Fruit fly (Drosophila melanogaster) whole organism, prepupa: Measurements from ENCODE around the gene CG2898.
A peak's percentile ranks its signal among the peaks of the same experiment; 100 is the strongest.

Source experiments
- Blimp-1 ChIP-seq: fragments of 200-800 bp; sonication (Bioruptor generic); optimal IDR thresholded peaks from 3 replicates; lab custom pipeline; 2017; ENCODE audit warnings: missing biosample characterization, missing genetic modification characterization, mild to moderate bottlenecking, moderate library complexity, missing genetic modification reagents
- CG11294 ChIP-seq: fragments of 200-800 bp; sonication (Bioruptor generic); IDR thresholded peaks from 2 replicates; pipeline ENCODE4 v1.3.6; 2022; ENCODE audit warnings: missing biosample characterization, missing genetic modification characterization
- CG11902 ChIP-seq: fragments of 200-800 bp; sonication (Bioruptor generic); optimal IDR thresholded peaks from 3 replicates; lab custom pipeline; 2016; ENCODE audit warnings: missing biosample characterization, missing genetic modification characterization
- CG15336 ChIP-seq: fragments of 200-800 bp; sonication (Bioruptor generic); IDR thresholded peaks from 2 replicates; pipeline ENCODE4 v1.3.6; 2022; ENCODE audit warnings: missing biosample characterization, missing genetic modification characterization
- CG1621 ChIP-seq: fragments of 200-800 bp; sonication (Bioruptor generic); optimal IDR thresholded peaks from 3 replicates; lab custom pipeline; 2018; ENCODE audit warnings: missing biosample characterization, mild to moderate bottlenecking, missing genetic modification characterization
- CG16779 ChIP-seq: fragments of 200-800 bp; sonication (Bioruptor generic); optimal IDR thresholded peaks from 3 replicates; lab custom pipeline; 2017; ENCODE audit warnings: missing biosample characterization, mild to moderate bottlenecking, missing genetic modification characterization
- CG31627 ChIP-seq: fragments of 200-800 bp; sonication (Bioruptor generic); optimal IDR thresholded peaks from 3 replicates; lab custom pipeline; 2016; ENCODE audit warnings: missing biosample characterization, missing genetic modification characterization
- CG34406 ChIP-seq: fragments of 200-800 bp; sonication (Bioruptor generic); optimal IDR thresholded peaks from 3 replicates; lab custom pipeline; 2016; ENCODE audit warnings: missing biosample characterization, missing genetic modification characterization
- CG3919 ChIP-seq: fragments of 200-800 bp; sonication (Bioruptor generic); optimal IDR thresholded peaks from 3 replicates; lab custom pipeline; 2016; ENCODE audit warnings: missing biosample characterization, missing genetic modification characterization
- CG4318 ChIP-seq: fragments of 200-800 bp; sonication (Bioruptor generic); optimal IDR thresholded peaks from 3 replicates; lab custom pipeline; 2017; ENCODE audit warnings: missing biosample characterization, mild to moderate bottlenecking, missing genetic modification characterization
- CG6163 ChIP-seq: fragments of 200-800 bp; sonication (Bioruptor generic); IDR thresholded peaks from 3 replicates; pipeline ENCODE4 v1.3.6; 2022; ENCODE audit warnings: missing biosample characterization, missing genetic modification characterization
- CG6276 ChIP-seq: fragments of 200-800 bp; sonication (Bioruptor generic); optimal IDR thresholded peaks from 2 replicates; lab custom pipeline; 2017; ENCODE audit warnings: missing biosample characterization, mild to moderate bottlenecking, missing genetic modification characterization
- CG6792 ChIP-seq: fragments of 200-800 bp; sonication (Bioruptor generic); optimal IDR thresholded peaks from 3 replicates; lab custom pipeline; 2016; ENCODE audit warnings: missing biosample characterization, missing genetic modification characterization
- CG6854 ChIP-seq: fragments of 200-800 bp; sonication (Bioruptor generic); optimal IDR thresholded peaks from 2 replicates; lab custom pipeline; 2017; ENCODE audit warnings: missing biosample characterization, mild to moderate bottlenecking, missing genetic modification characterization
- CG7368 ChIP-seq: fragments of 200-800 bp; sonication (Bioruptor generic); optimal IDR thresholded peaks from 3 replicates; lab custom pipeline; 2016; ENCODE audit warnings: missing biosample characterization, missing genetic modification characterization
- CG8119 ChIP-seq: fragments of 200-800 bp; sonication (Bioruptor generic); IDR thresholded peaks from 3 replicates; pipeline ENCODE4 v1.3.6; 2022; ENCODE audit warnings: missing biosample characterization, missing genetic modification characterization
- Eip78C ChIP-seq: fragments of 200-800 bp; sonication (Bioruptor generic); peaks from one replicate; lab custom pipeline; 2016; ENCODE audit warnings: missing biosample characterization, missing genetic modification characterization
- Eip93F ChIP-seq: fragments of 200-800 bp; sonication (Bioruptor generic); optimal IDR thresholded peaks from 2 replicates; lab custom pipeline; 2016; ENCODE audit warnings: missing biosample characterization, mild to moderate bottlenecking, missing genetic modification characterization
- Ets96B ChIP-seq: fragments of 200-800 bp; optimal IDR thresholded peaks from 2 replicates; lab custom pipeline; 2019; ENCODE audit warnings: missing biosample characterization, mild to moderate bottlenecking, missing genetic modification characterization, moderate library complexity
- Gug ChIP-seq: fragments of 200-800 bp; sonication (Bioruptor generic); IDR thresholded peaks from 2 replicates; pipeline ENCODE4 v1.3.6; 2022; ENCODE audit warnings: missing biosample characterization, missing genetic modification characterization
- Hr38 ChIP-seq: sonication (Bioruptor generic); optimal IDR thresholded peaks from 2 replicates; lab custom pipeline; 2016; ENCODE audit warnings: missing biosample characterization, missing genetic modification characterization
- Hr39 ChIP-seq: fragments of 200-800 bp; sonication (Bioruptor generic); optimal IDR thresholded peaks from 2 replicates; lab custom pipeline; 2016; ENCODE audit warnings: missing biosample characterization, missing genetic modification characterization
- Lpt ChIP-seq: fragments of 200-800 bp; sonication (Bioruptor generic); optimal IDR thresholded peaks from 3 replicates; lab custom pipeline; 2016; ENCODE audit warnings: missing biosample characterization, missing genetic modification characterization
- Met ChIP-seq: fragments of 200-800 bp; sonication (Bioruptor generic); optimal IDR thresholded peaks from 3 replicates; lab custom pipeline; 2016; ENCODE audit warnings: missing biosample characterization, missing genetic modification characterization
- OdsH ChIP-seq: fragments of 200-800 bp; sonication (Bioruptor generic); optimal IDR thresholded peaks from 3 replicates; lab custom pipeline; 2016; ENCODE audit warnings: missing biosample characterization, missing genetic modification characterization
- Smox ChIP-seq: fragments of 200-800 bp; sonication (Bioruptor generic); optimal IDR thresholded peaks from 3 replicates; lab custom pipeline; 2016; ENCODE audit warnings: missing biosample characterization, missing genetic modification characterization
- Sox102F ChIP-seq: fragments of 200-800 bp; sonication (Bioruptor generic); optimal IDR thresholded peaks from 2 replicates; lab custom pipeline; 2016; ENCODE audit warnings: missing biosample characterization, mild to moderate bottlenecking, missing genetic modification characterization
- Sox14 ChIP-seq: fragments of 200-800 bp; sonication (Bioruptor generic); optimal IDR thresholded peaks from 3 replicates; lab custom pipeline; 2016; ENCODE audit warnings: missing biosample characterization, missing genetic modification characterization
- Sox15 ChIP-seq: fragments of 200-800 bp; sonication (Bioruptor generic); optimal IDR thresholded peaks from 3 replicates; lab custom pipeline; 2016; ENCODE audit warnings: missing biosample characterization, missing genetic modification characterization
- achi ChIP-seq: fragments of 200-800 bp; sonication (Bioruptor generic); optimal IDR thresholded peaks from 3 replicates; lab custom pipeline; 2016; ENCODE audit warnings: missing biosample characterization, missing genetic modification characterization
- acj6 ChIP-seq: fragments of 200-800 bp; sonication (Bioruptor generic); optimal IDR thresholded peaks from 3 replicates; lab custom pipeline; 2016; ENCODE audit warnings: missing biosample characterization, missing genetic modification characterization
- cyc ChIP-seq: fragments of 200-800 bp; sonication (Bioruptor generic); optimal IDR thresholded peaks from 3 replicates; lab custom pipeline; 2016; ENCODE audit warnings: missing biosample characterization, missing genetic modification characterization
- dac ChIP-seq: fragments of 200-800 bp; sonication (Bioruptor generic); optimal IDR thresholded peaks from 2 replicates; lab custom pipeline; 2017; ENCODE audit warnings: missing biosample characterization, mild to moderate bottlenecking, missing genetic modification characterization
- dsx ChIP-seq: fragments of 200-800 bp; optimal IDR thresholded peaks from 3 replicates; lab custom pipeline; 2019; ENCODE audit warnings: missing biosample characterization, mild to moderate bottlenecking, missing genetic modification characterization, moderate library complexity; ENCODE audit not compliant: poor library complexity, severe bottlenecking
- eg ChIP-seq: fragments of 200-800 bp; sonication (Bioruptor generic); IDR thresholded peaks from 3 replicates; pipeline ENCODE4 v1.3.6; 2022; ENCODE audit warnings: missing biosample characterization, missing genetic modification characterization
- esn ChIP-seq: fragments of 200-800 bp; sonication (Bioruptor generic); optimal IDR thresholded peaks from 2 replicates; lab custom pipeline; 2016; ENCODE audit warnings: missing biosample characterization, mild to moderate bottlenecking, missing genetic modification characterization, moderate library complexity
- fd59A ChIP-seq: fragments of 200-800 bp; sonication (Bioruptor generic); optimal IDR thresholded peaks from 2 replicates; lab custom pipeline; 2017; ENCODE audit warnings: missing biosample characterization, mild to moderate bottlenecking, missing genetic modification characterization, missing genetic modification reagents
- fd85E ChIP-seq: fragments of 200-800 bp; sonication (Bioruptor generic); optimal IDR thresholded peaks from 3 replicates; lab custom pipeline; 2016; ENCODE audit warnings: missing biosample characterization, missing genetic modification characterization
- fkh ChIP-seq: fragments of 200-800 bp; sonication (Bioruptor generic); optimal IDR thresholded peaks from 3 replicates; lab custom pipeline; 2017; ENCODE audit warnings: missing biosample characterization, mild to moderate bottlenecking, missing genetic modification characterization, moderate library complexity
- lz ChIP-seq: fragments of 200-800 bp; sonication (Bioruptor generic); optimal IDR thresholded peaks from 3 replicates; lab custom pipeline; 2016; ENCODE audit warnings: missing biosample characterization, missing genetic modification characterization
- pdm3 ChIP-seq: fragments of 200-800 bp; sonication (Bioruptor generic); optimal IDR thresholded peaks from 3 replicates; lab custom pipeline; 2016; ENCODE audit warnings: missing biosample characterization, missing genetic modification characterization
- salr ChIP-seq, 2 experiments: fragments of 200-800 bp; sonication (Bioruptor generic); optimal IDR thresholded peaks; 3 replicates each; lab custom pipeline; 2016 to 2018; ENCODE audit warnings: missing biosample characterization in 2 of 2, missing genetic modification characterization in 2 of 2, mild to moderate bottlenecking in 1 of 2
- spab ChIP-seq: fragments of 200-800 bp; sonication (Bioruptor generic); optimal IDR thresholded peaks from 2 replicates; lab custom pipeline; 2017; ENCODE audit warnings: missing biosample characterization, mild to moderate bottlenecking, missing genetic modification characterization, missing genetic modification reagents
- ss ChIP-seq, 2 experiments: fragments of 200-800 bp; sonication (Bioruptor generic); optimal IDR thresholded peaks; 2 replicates in 1 of 2; 3 replicates in 1 of 2; lab custom pipeline; 2017 to 2018; ENCODE audit warnings: mild to moderate bottlenecking in 2 of 2, missing biosample characterization in 2 of 2, missing genetic modification characterization in 2 of 2, moderate library complexity in 1 of 2
- svp ChIP-seq: fragments of 200-800 bp; sonication (Bioruptor generic); peaks from one replicate; lab custom pipeline; 2016; ENCODE audit warnings: missing biosample characterization, missing genetic modification characterization
- vri ChIP-seq: fragments of 200-800 bp; sonication (Bioruptor generic); optimal IDR thresholded peaks from 3 replicates; lab custom pipeline; 2016; ENCODE audit warnings: missing biosample characterization, mild to moderate bottlenecking, missing genetic modification characterization

CG2898 gene

DNA sequence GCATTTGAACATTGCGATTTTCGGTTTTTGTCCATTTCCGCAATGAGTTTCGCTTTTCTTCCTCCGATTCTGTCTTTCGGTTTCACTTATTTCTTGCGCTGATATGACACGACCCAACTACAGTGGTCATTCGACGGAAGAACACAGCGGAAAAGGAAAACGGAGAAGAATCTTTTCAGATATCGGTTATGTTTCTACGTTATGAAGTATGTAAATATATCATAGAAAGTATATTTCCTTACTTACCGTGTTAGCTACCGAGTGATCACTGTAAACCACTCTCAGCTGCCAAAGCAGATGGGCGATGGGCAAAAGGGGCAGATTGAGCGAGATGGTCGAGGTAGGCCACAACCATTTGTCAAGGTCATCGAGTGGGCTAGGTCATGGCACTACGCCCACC, 12.5 kb downstream of the CG2898 start (continued):
- TF ChIP-seq cyc (GFP tag; lab: Kevin White, UChicago) (peak; percentile 71), Sox14 (peak; percentile 41), Hr38 (GFP tag; lab: Kevin White, UChicago) (no peak), acj6 (GFP tag; lab: Kevin White, UChicago) (peak; percentile 53), CG8119 (GFP tag; lab: Robert Waterston, UW) (peak; percentile 36; the same call in 1 of the 3 replicates), Sox102F (GFP tag; lab: Kevin White, UChicago) (peak; percentile 58), achi (GFP tag; lab: Kevin White, UChicago) (peak; percentile 41), esn (GFP tag; lab: Kevin White, UChicago) (peak; percentile 39), CG6163 (GFP tag; lab: Robert Waterston, UW) (peak; percentile 68; the same call in 2 of the 3 replicates), Smox (GFP tag; lab: Kevin White, UChicago) (peak; percentile 48), svp (GFP tag; lab: Kevin White, UChicago) (peak; percentile 84), salr (GFP tag; optimal IDR thresholded peaks at IDR 0.05; lab: Kevin White, UChicago) (no peak), Gug (no peak), spab (GFP tag; lab: Kevin White, UChicago) (no peak), Sox15 (GFP tag; lab: Kevin White, UChicago) (peak; percentile 20), lz (peak; percentile 48), CG11294 (GFP tag; lab: Robert Waterston, UW) (0 out of 2 replicates have a peak, but pooled peaks have one; percentile 16), Eip93F (GFP tag; lab: Kevin White, UChicago) (no peak), dac (GFP tag; lab: Kevin White, UChicago) (no peak), ss (GFP tag; optimal IDR thresholded peaks at IDR 0.05; lab: Kevin White, UChicago) (no peak), CG34406 (GFP tag; lab: Kevin White, UChicago) (peak; percentile 40), CG3919 (GFP tag; lab: Kevin White, UChicago) (peak; percentile 58), vri (GFP tag; lab: Kevin White, UChicago) (peak; percentile 23), Blimp-1 (no peak), CG6854 (no peak), fd85E (GFP tag; lab: Kevin White, UChicago) (no peak), Met (GFP tag; lab: Kevin White, UChicago) (peak; percentile 55), CG6276 (GFP tag; lab: Kevin White, UChicago) (no peak), Hr39 (GFP tag; lab: Kevin White, UChicago) (peak; percentile 78), OdsH (GFP tag; lab: Kevin White, UChicago) (peak; percentile 49), CG16779 (tag; lab: Kevin White, UChicago) (no peak), CG4318 (GFP tag; lab: Kevin White, UChicago) (no peak), CG15336 (GFP tag; lab: Robert Waterston, UW) (peak; percentile 51; the same call in 1 of the 2 replicates), CG11902 (GFP tag; lab: Kevin White, UChicago) (peak; percentile 51), Ets96B (tag; lab: Kevin White, UChicago) (peak; percentile 19), dsx (GFP tag; lab: Kevin White, UChicago) (no peak)

DNA sequence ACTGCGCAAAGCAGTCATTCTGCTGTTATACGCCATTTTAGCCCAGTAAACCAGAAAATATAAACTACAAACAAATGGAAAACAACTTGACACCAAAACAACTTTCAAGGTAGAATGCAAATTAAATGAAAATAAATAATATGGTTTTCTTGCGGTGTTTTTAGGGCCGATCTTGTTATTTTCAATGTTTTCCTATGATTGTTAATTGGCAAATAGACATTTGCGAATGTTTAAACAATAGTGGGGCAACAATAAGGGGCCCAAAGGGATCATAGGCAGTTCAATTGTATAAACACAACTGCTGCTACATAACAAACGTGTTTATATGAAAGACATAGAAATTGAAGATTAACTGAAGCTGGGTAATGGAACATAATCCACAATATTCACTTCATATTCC, 21.7 kb downstream of the CG2898 start:
- TF ChIP-seq CG1621 (tag; lab: Kevin White, UChicago) (no peak), fkh (GFP tag; lab: Kevin White, UChicago) (peak; percentile 19)

DNA sequence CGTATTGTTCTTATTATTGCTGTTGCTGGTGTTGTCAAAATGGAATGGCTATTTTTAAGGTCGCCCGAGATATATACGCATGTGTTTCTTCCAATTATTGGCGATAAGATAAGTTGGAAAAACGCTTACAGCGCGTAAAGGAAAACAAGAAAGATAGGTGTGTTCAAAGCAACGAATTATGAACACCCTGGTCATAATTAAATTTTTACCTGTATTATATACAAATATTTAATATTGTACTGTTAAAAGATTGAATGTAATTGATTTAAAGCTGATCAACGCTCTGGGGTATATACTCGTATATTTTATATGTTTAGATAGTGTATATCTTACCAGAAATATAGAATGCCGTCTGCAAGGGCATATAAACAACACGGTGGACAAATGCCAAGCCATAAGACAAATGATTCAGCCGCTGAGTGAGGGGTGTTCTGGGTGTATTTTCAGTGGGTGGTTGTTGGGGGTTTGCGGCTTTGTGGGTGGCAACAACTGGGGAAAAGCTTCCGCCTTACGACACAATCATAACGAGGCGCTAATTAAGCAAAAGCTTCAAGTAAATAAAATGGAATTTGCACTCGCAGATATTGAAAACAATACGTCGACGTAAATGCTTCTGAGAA, 22.4 kb downstream of the CG2898 start:
- no peak for TF ChIP-seq achi (GFP tag; lab: Kevin White, UChicago)
- no peak for TF ChIP-seq dac (GFP tag; lab: Kevin White, UChicago)
- TF ChIP-seq eg (GFP tag; lab: Robert Waterston, UW), result peak; percentile 44; the same call in 1 of the 3 replicates
- TF ChIP-seq CG6792 (GFP tag; lab: Kevin White, UChicago), result peak; percentile 23
- peak; percentile 47 for TF ChIP-seq Smox (GFP tag; lab: Kevin White, UChicago)
- no peak for TF ChIP-seq Ets96B (tag; lab: Kevin White, UChicago)
- peak; percentile 22 for TF ChIP-seq acj6 (GFP tag; lab: Kevin White, UChicago)
- no peak for TF ChIP-seq CG7368 (GFP tag; lab: Kevin White, UChicago)
- no peak for TF ChIP-seq salr (GFP tag; optimal IDR thresholded peaks at IDR 0.05; lab: Kevin White, UChicago)
- peak; percentile 71 for TF ChIP-seq Eip78C (GFP tag; lab: Kevin White, UChicago)
- TF ChIP-seq CG31627 (GFP tag; lab: Kevin White, UChicago), result peak; percentile 12
- TF ChIP-seq CG4318 (GFP tag; lab: Kevin White, UChicago), result no peak
- no peak for TF ChIP-seq Lpt (GFP tag; lab: Kevin White, UChicago)
- TF ChIP-seq pdm3 (GFP tag; lab: Kevin White, UChicago), result no peak
- TF ChIP-seq Hr39 (GFP tag; lab: Kevin White, UChicago), result peak; percentile 2
- TF ChIP-seq Sox15 (GFP tag; lab: Kevin White, UChicago), result no peak
- TF ChIP-seq fkh (GFP tag; lab: Kevin White, UChicago), result peak; percentile 5
- TF ChIP-seq fd59A (GFP tag; lab: Kevin White, UChicago), result no peak
- no peak for TF ChIP-seq fd85E (GFP tag; lab: Kevin White, UChicago)
- peak; percentile 43 for TF ChIP-seq esn (GFP tag; lab: Kevin White, UChicago)
- TF ChIP-seq Hr38 (GFP tag; lab: Kevin White, UChicago), result no peak
